Fruit fly (Drosophila melanogaster): ENCODE measurements around the gene Osi18.

- TF ChIP-seq psq (optimal IDR thresholded peaks at IDR 0.05) (no peak), Myc (optimal IDR thresholded peaks at IDR 0.05) (no peak), Sin3A (optimal IDR thresholded peaks at IDR 0.05) (no peak), h (optimal IDR thresholded peaks at IDR 0.05) (no peak), ttk (optimal IDR thresholded peaks at IDR 0.05) (no peak)
Measured at dm6 chr3R:6351696-6352378, 21.8 kb downstream of the Osi18 start.

All from Kc167 (cell line).